Worm (Caenorhabditis elegans): ENCODE data around the gene M60.7.

DNA sequence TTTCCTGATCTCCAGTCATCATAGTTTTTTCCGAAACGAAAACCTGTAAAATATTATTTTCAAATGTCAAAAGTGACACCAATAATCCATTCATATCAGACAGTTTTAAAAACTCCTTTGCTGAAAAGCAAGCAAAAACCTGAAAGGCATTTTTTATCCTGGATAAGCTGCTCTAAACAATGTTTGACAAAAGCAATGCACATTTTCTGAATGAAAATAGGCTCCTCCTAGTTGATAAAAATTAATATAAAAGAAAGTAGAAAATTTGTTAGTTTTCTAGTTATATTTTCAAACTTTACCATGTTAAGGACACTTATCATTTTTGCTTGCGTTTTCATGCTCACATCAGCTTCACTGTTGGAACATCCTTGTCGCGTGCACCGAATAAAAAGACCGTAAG lies 41.5 kb downstream of the M60.7 start, which contains the start of gene K02A6.1:
- TF ChIP-seq nhr-11 (tag; optimal IDR thresholded peaks at IDR 0.05) (no peak), nhr-237 (tag; optimal IDR thresholded peaks at IDR 0.05) (no peak), aly-2 (tag; optimal IDR thresholded peaks at IDR 0.05) (no peak), R02D3.7 (tag; optimal IDR thresholded peaks at IDR 0.05) (no peak)
